Fruit fly (Drosophila melanogaster) whole organism, embryonic: Measurements from ENCODE around the gene CG43880.

Experiments used
- Bteb2 ChIP-seq: fragments of 200-800 bp; sonication (Bioruptor generic); optimal IDR thresholded peaks from 2 replicates; lab custom pipeline; 2016; ENCODE audit warnings: missing biosample characterization, missing genetic modification characterization
- CG10431 ChIP-seq: fragments of 200-800 bp; sonication (Bioruptor generic); optimal IDR thresholded peaks from 3 replicates; lab custom pipeline; 2018; ENCODE audit warnings: missing biosample characterization, mild to moderate bottlenecking, missing genetic modification characterization
- CG11398 ChIP-seq: fragments of 200-800 bp; sonication (Bioruptor generic); optimal IDR thresholded peaks from 2 replicates; lab custom pipeline; 2016; ENCODE audit warnings: missing biosample characterization, missing genetic modification characterization
- CG12219 ChIP-seq: fragments of 200-800 bp; sonication (Bioruptor generic); optimal IDR thresholded peaks from 3 replicates; lab custom pipeline; 2018; ENCODE audit warnings: missing biosample characterization, mild to moderate bottlenecking, missing genetic modification characterization
- CG12659 ChIP-seq: fragments of 200-800 bp; sonication (Bioruptor generic); optimal IDR thresholded peaks from 3 replicates; lab custom pipeline; 2017; ENCODE audit warnings: mild to moderate bottlenecking, missing biosample characterization, missing genetic modification reagents, missing genetic modification characterization
- CG17328 ChIP-seq: fragments of 200-800 bp; sonication (Bioruptor generic); IDR thresholded peaks from 2 replicates; pipeline ENCODE4 v1.3.6; 2022; ENCODE audit warnings: missing biosample characterization, missing genetic modification characterization
- CG1792 ChIP-seq: fragments of 200-800 bp; sonication (Bioruptor generic); optimal IDR thresholded peaks from 2 replicates; lab custom pipeline; 2016; ENCODE audit warnings: missing biosample characterization, missing genetic modification characterization
- CG18011 ChIP-seq: fragments of 200-800 bp; sonication (Bioruptor generic); optimal IDR thresholded peaks from 2 replicates; lab custom pipeline; 2017; ENCODE audit warnings: missing biosample characterization, missing genetic modification characterization, mild to moderate bottlenecking, moderate library complexity, missing genotype
- CG18262 ChIP-seq: fragments of 200-800 bp; optimal IDR thresholded peaks from 3 replicates; lab custom pipeline; 2019; ENCODE audit warnings: missing biosample characterization, mild to moderate bottlenecking, missing genetic modification characterization, moderate library complexity
- CG30020 ChIP-seq: fragments of 200-800 bp; optimal IDR thresholded peaks from 2 replicates; lab custom pipeline; 2019; ENCODE audit warnings: missing biosample characterization, mild to moderate bottlenecking, missing genetic modification characterization, moderate library complexity
- CG32532 ChIP-seq: fragments of 200-800 bp; sonication (Bioruptor generic); IDR thresholded peaks from 2 replicates; pipeline ENCODE4 v1.3.6; 2022; ENCODE audit warnings: missing biosample characterization, missing genetic modification characterization
- CG32772 ChIP-seq: fragments of 200-800 bp; sonication (Bioruptor generic); IDR thresholded peaks from 2 replicates; pipeline ENCODE4 v1.3.6; 2022; ENCODE audit warnings: missing biosample characterization, missing genetic modification characterization
- CG34376 ChIP-seq: fragments of 200-800 bp; sonication (Bioruptor generic); optimal IDR thresholded peaks from 2 replicates; lab custom pipeline; 2018; ENCODE audit warnings: missing biosample characterization, mild to moderate bottlenecking, missing genetic modification characterization
- CG5245 ChIP-seq: fragments of 200-800 bp; sonication (Bioruptor generic); optimal IDR thresholded peaks from 3 replicates; lab custom pipeline; 2016; ENCODE audit warnings: missing biosample characterization, missing genetic modification characterization
- CG6683 ChIP-seq: fragments of 200-800 bp; sonication (Bioruptor generic); optimal IDR thresholded peaks from 2 replicates; lab custom pipeline; 2017; ENCODE audit warnings: missing biosample characterization, mild to moderate bottlenecking, missing genetic modification characterization, missing genetic modification reagents
- CG7556 ChIP-seq: fragments of 200-800 bp; sonication (Bioruptor generic); optimal IDR thresholded peaks from 2 replicates; lab custom pipeline; 2017; ENCODE audit warnings: missing biosample characterization, mild to moderate bottlenecking, missing genetic modification characterization
- CG8944 ChIP-seq: fragments of 200-800 bp; sonication (Bioruptor generic); optimal IDR thresholded peaks from 3 replicates; lab custom pipeline; 2016; ENCODE audit warnings: missing biosample characterization, missing genetic modification characterization
- CG9727 ChIP-seq: fragments of 200-800 bp; sonication (Bioruptor generic); optimal IDR thresholded peaks from 3 replicates; lab custom pipeline; 2017; ENCODE audit warnings: missing biosample characterization, mild to moderate bottlenecking, missing genetic modification characterization
- Ets65A ChIP-seq: fragments of 200-800 bp; sonication (Bioruptor generic); peaks from one replicate; lab custom pipeline; 2016; ENCODE audit warnings: missing biosample characterization, missing genetic modification characterization
- Hmr ChIP-seq: fragments of 200-800 bp; sonication (Bioruptor generic); optimal IDR thresholded peaks from 3 replicates; lab custom pipeline; 2017; ENCODE audit warnings: mild to moderate bottlenecking, missing biosample characterization, missing genetic modification reagents, missing genetic modification characterization
- Hr51 ChIP-seq, 2 experiments: fragments of 200-800 bp; sonication (Bioruptor generic); optimal IDR thresholded peaks; 2 replicates in 1 of 2; 3 replicates in 1 of 2; lab custom pipeline; 2016 to 2018; ENCODE audit warnings: missing biosample characterization in 2 of 2, missing genetic modification characterization in 2 of 2, mild to moderate bottlenecking in 1 of 2, moderate library complexity in 1 of 2
- Mad ChIP-seq: fragments of 200-800 bp; sonication (Bioruptor generic); optimal IDR thresholded peaks from 2 replicates; lab custom pipeline; 2016; ENCODE audit warnings: missing biosample characterization, missing genetic modification characterization
- Nf-YC ChIP-seq: fragments of 200-800 bp; optimal IDR thresholded peaks from 3 replicates; lab custom pipeline; 2019; ENCODE audit warnings: missing biosample characterization, mild to moderate bottlenecking, missing genetic modification characterization, moderate library complexity
- PHDP ChIP-seq: fragments of 200-800 bp; sonication (Bioruptor generic); optimal IDR thresholded peaks from 3 replicates; lab custom pipeline; 2018; ENCODE audit warnings: missing biosample characterization, mild to moderate bottlenecking, missing genetic modification characterization, moderate library complexity
- Sry-β ChIP-seq: fragments of 200-800 bp; sonication (Bioruptor generic); optimal IDR thresholded peaks from 2 replicates; lab custom pipeline; 2018; ENCODE audit warnings: missing biosample characterization, mild to moderate bottlenecking, missing genetic modification characterization, moderate library complexity
- amos ChIP-seq: fragments of 200-800 bp; sonication (Bioruptor generic); IDR thresholded peaks from 2 replicates; pipeline ENCODE4 v1.3.6; 2022; ENCODE audit warnings: missing biosample characterization, missing genetic modification characterization; ENCODE audit not compliant: partially characterized antibody
- bcd ChIP-seq: fragments of 200-800 bp; sonication (Bioruptor generic); optimal IDR thresholded peaks from 2 replicates; lab custom pipeline; 2017; ENCODE audit warnings: missing biosample characterization, mild to moderate bottlenecking, missing genetic modification characterization
- br ChIP-seq: fragments of >200 bp; optimal IDR thresholded peaks from 2 replicates; lab custom pipeline; 2017
- chinmo ChIP-seq: fragments of 200-800 bp; sonication (Bioruptor generic); IDR thresholded peaks from 4 replicates; pipeline ENCODE4 v1.3.6; 2022; ENCODE audit warnings: missing biosample characterization, missing genetic modification characterization; ENCODE audit not compliant: partially characterized antibody
- crol ChIP-seq: fragments of 200-800 bp; sonication (Bioruptor generic); IDR thresholded peaks from 2 replicates; pipeline ENCODE4 v1.3.6; 2022; ENCODE audit warnings: missing biosample characterization, missing genetic modification characterization
- fd102C ChIP-seq: fragments of 200-800 bp; sonication (Bioruptor generic); optimal IDR thresholded peaks from 2 replicates; lab custom pipeline; 2018; ENCODE audit warnings: missing biosample characterization, mild to moderate bottlenecking, missing genetic modification characterization, moderate library complexity
- fd3F ChIP-seq: fragments of 200-800 bp; sonication (Bioruptor generic); optimal IDR thresholded peaks from 2 replicates; lab custom pipeline; 2018; ENCODE audit warnings: missing biosample characterization, mild to moderate bottlenecking, missing genetic modification characterization, moderate library complexity
- gem ChIP-seq: fragments of 200-800 bp; sonication (Bioruptor generic); optimal IDR thresholded peaks from 2 replicates; lab custom pipeline; 2019; ENCODE audit warnings: missing biosample characterization, mild to moderate bottlenecking, missing genetic modification characterization, moderate library complexity
- klu ChIP-seq: fragments of 200-800 bp; sonication (Bioruptor generic); IDR thresholded peaks from 2 replicates; pipeline ENCODE4 v1.3.6; 2022; ENCODE audit warnings: missing biosample characterization, missing genetic modification characterization
- lola ChIP-seq, 3 experiments: fragments of >200 bp in 2 of 3; fragments of 200-800 bp in 1 of 3; sonication (Bioruptor generic) in 1 of 3; optimal IDR thresholded peaks; 2 replicates each; lab custom pipeline; 2017 to 2019; ENCODE audit warnings: missing biosample characterization in 3 of 3, missing genetic modification characterization in 3 of 3, mild to moderate bottlenecking in 1 of 3, moderate library complexity in 1 of 3
- mirr ChIP-seq: fragments of 200-800 bp; sonication (Bioruptor generic); optimal IDR thresholded peaks from 3 replicates; lab custom pipeline; 2018; ENCODE audit warnings: missing biosample characterization, mild to moderate bottlenecking, missing genetic modification characterization
- nerfin-2 ChIP-seq: fragments of 200-800 bp; sonication (Bioruptor generic); IDR thresholded peaks from 2 replicates; pipeline ENCODE4 v1.3.6; 2022; ENCODE audit warnings: missing biosample characterization, missing genetic modification characterization; ENCODE audit not compliant: partially characterized antibody
- nom ChIP-seq: fragments of 200-800 bp; sonication (Bioruptor generic); optimal IDR thresholded peaks from 2 replicates; lab custom pipeline; 2017; ENCODE audit warnings: missing biosample characterization, missing genetic modification characterization, mild to moderate bottlenecking, moderate library complexity, missing genetic modification reagents
- pum ChIP-seq: fragments of 200-800 bp; sonication (Bioruptor generic); optimal IDR thresholded peaks from 2 replicates; lab custom pipeline; 2016; ENCODE audit warnings: missing biosample characterization, missing genetic modification characterization
- repo ChIP-seq: fragments of 200-800 bp; sonication (Bioruptor generic); optimal IDR thresholded peaks from 2 replicates; lab custom pipeline; 2016; ENCODE audit warnings: missing biosample characterization, missing genetic modification characterization
- row ChIP-seq: fragments of 200-800 bp; sonication (Bioruptor generic); IDR thresholded peaks from 3 replicates; pipeline ENCODE4 v1.3.6; 2022; ENCODE audit warnings: missing biosample characterization, missing genetic modification characterization
- schlank ChIP-seq: fragments of 200-800 bp; sonication (Bioruptor generic); optimal IDR thresholded peaks from 2 replicates; lab custom pipeline; 2018; ENCODE audit warnings: missing biosample characterization, mild to moderate bottlenecking, missing genetic modification characterization
- sens ChIP-seq: fragments of 200-800 bp; sonication (Bioruptor generic); peaks from one replicate; lab custom pipeline; 2016; ENCODE audit warnings: missing biosample characterization, missing genetic modification characterization
- sqz ChIP-seq: fragments of 200-800 bp; sonication (Bioruptor generic); optimal IDR thresholded peaks from 3 replicates; lab custom pipeline; 2018; ENCODE audit warnings: missing biosample characterization, mild to moderate bottlenecking, missing genetic modification characterization
- sr ChIP-seq: fragments of 200-800 bp; sonication (Bioruptor generic); IDR thresholded peaks from 3 replicates; pipeline ENCODE4 v1.3.6; 2022; ENCODE audit warnings: missing biosample characterization, missing genetic modification characterization
- tll ChIP-seq, 2 experiments: fragments of 200-800 bp in 1 of 2; fragments of >200 bp in 1 of 2; sonication (Bioruptor generic) in 1 of 2; optimal IDR thresholded peaks; 2 replicates each; lab custom pipeline; 2017 to 2019; ENCODE audit warnings: missing biosample characterization in 2 of 2, missing genetic modification characterization in 2 of 2, mild to moderate bottlenecking in 1 of 2, moderate library complexity in 1 of 2
- z ChIP-seq: fragments of 200-800 bp; sonication (Bioruptor generic); IDR thresholded peaks from 3 replicates; pipeline ENCODE4 v1.3.6; 2022; ENCODE audit warnings: missing biosample characterization, missing genetic modification characterization
- zfh1 ChIP-seq: fragments of 200-800 bp; sonication (Bioruptor generic); IDR thresholded peaks from 3 replicates; pipeline ENCODE4 v1.3.6; 2022; ENCODE audit warnings: missing biosample characterization, missing genetic modification characterization

The CG43880 gene

dm6 chr3L:7961973-7962753 lies 16.0 kb upstream of the CG43880 start (continued):
- TF ChIP-seq CG17328 (GFP tag; lab: Robert Waterston, UW), result no peak
- no peak for TF ChIP-seq Nf-YC (tag; lab: Kevin White, UChicago)
- TF ChIP-seq CG12659 (GFP tag; lab: Kevin White, UChicago), result peak; percentile 23
- TF ChIP-seq CG30020 (tag; lab: Kevin White, UChicago), result no peak
- peak; percentile 62 for TF ChIP-seq gem
- TF ChIP-seq tll (GFP tag; optimal IDR thresholded peaks at IDR 0.05; lab: Kevin White, UChicago), result no peak
- TF ChIP-seq CG34376 (GFP tag; lab: Kevin White, UChicago), result peak; percentile 53
- TF ChIP-seq row (GFP tag; lab: Robert Waterston, UW), result no peak
- no peak for TF ChIP-seq pum (GFP tag; lab: Kevin White, UChicago)
- no peak for TF ChIP-seq fd102C (GFP tag; lab: Kevin White, UChicago)
- 0 out of 4 replicates have a peak, but pooled peaks have one; percentile 29 for TF ChIP-seq chinmo (GFP tag; lab: Robert Waterston, UW)
- no peak for TF ChIP-seq br (lab: Kevin White, UChicago)
- no peak for TF ChIP-seq CG6683 (GFP tag; lab: Kevin White, UChicago)
- TF ChIP-seq lola (GFP tag; optimal IDR thresholded peaks at IDR 0.05; lab: Kevin White, UChicago), result peak in 1 of 3 experiments; percentile 65
- TF ChIP-seq bcd (GFP tag; lab: Kevin White, UChicago), result peak; percentile 7
- TF ChIP-seq Sry-β (GFP tag; lab: Kevin White, UChicago), result no peak
- peak; percentile 52 for TF ChIP-seq CG7556 (GFP tag; lab: Kevin White, UChicago)
- TF ChIP-seq CG32772 (GFP tag; lab: Robert Waterston, UW), result no peak
- no peak for TF ChIP-seq nerfin-2 (GFP tag; lab: Robert Waterston, UW)
- TF ChIP-seq Ets65A (GFP tag; lab: Kevin White, UChicago), result no peak
- 0 out of 3 replicates have a peak, but pooled peaks have one; percentile 7 for TF ChIP-seq zfh1 (GFP tag; lab: Robert Waterston, UW)
- no peak for TF ChIP-seq Hmr
- TF ChIP-seq CG8944 (GFP tag; lab: Kevin White, UChicago), result no peak
- peak; percentile 36 for TF ChIP-seq CG9727 (GFP tag; lab: Kevin White, UChicago)
- TF ChIP-seq nom (GFP tag; lab: Kevin White, UChicago), result peak; percentile 17
- no peak for TF ChIP-seq CG18011 (GFP tag; lab: Kevin White, UChicago)
- TF ChIP-seq Hr51 (GFP tag; optimal IDR thresholded peaks at IDR 0.05; lab: Kevin White, UChicago), result peak in 1 of 2 experiments; percentile 46
- TF ChIP-seq fd3F (GFP tag; lab: Kevin White, UChicago), result no peak
- peak; percentile 30 for TF ChIP-seq PHDP (tag; lab: Kevin White, UChicago)
- peak; percentile 71 for TF ChIP-seq sens (GFP tag; lab: Kevin White, UChicago)
- TF ChIP-seq CG11398 (GFP tag; lab: Kevin White, UChicago), result no peak
- TF ChIP-seq Mad (GFP tag; lab: Kevin White, UChicago), result no peak
- TF ChIP-seq sr (GFP tag; lab: Robert Waterston, UW), result 0 out of 3 replicates have a peak, but pooled peaks have one; percentile 37
- TF ChIP-seq Bteb2, result no peak
- peak; percentile 23; the same call in 1 of the 3 replicates for TF ChIP-seq z (GFP tag; lab: Robert Waterston, UW)
- no peak for TF ChIP-seq klu (GFP tag; lab: Robert Waterston, UW)
- TF ChIP-seq CG18262 (tag; lab: Kevin White, UChicago), result peak; percentile 86
- no peak for TF ChIP-seq CG12219 (GFP tag; lab: Kevin White, UChicago)
- no peak for TF ChIP-seq repo (GFP tag; lab: Kevin White, UChicago)
- TF ChIP-seq amos (GFP tag; lab: Robert Waterston, UW), result no peak
- TF ChIP-seq CG5245, result no peak
- no peak for TF ChIP-seq CG1792
- TF ChIP-seq crol (GFP tag; lab: Robert Waterston, UW), result peak; percentile 88
- peak; percentile 54 for TF ChIP-seq CG10431 (GFP tag; lab: Kevin White, UChicago)
- 0 out of 2 replicates have a peak, but pooled peaks have one; percentile 15 for TF ChIP-seq CG32532 (GFP tag; lab: Robert Waterston, UW)
- no peak for TF ChIP-seq schlank (tag; lab: Kevin White, UChicago)
- peak; percentile 54 for TF ChIP-seq mirr (GFP tag; lab: Kevin White, UChicago)
- TF ChIP-seq sqz (GFP tag; lab: Kevin White, UChicago), result peak; percentile 63
